Worm (Caenorhabditis elegans): ENCODE results near the gene K07F5.14.

DNA sequence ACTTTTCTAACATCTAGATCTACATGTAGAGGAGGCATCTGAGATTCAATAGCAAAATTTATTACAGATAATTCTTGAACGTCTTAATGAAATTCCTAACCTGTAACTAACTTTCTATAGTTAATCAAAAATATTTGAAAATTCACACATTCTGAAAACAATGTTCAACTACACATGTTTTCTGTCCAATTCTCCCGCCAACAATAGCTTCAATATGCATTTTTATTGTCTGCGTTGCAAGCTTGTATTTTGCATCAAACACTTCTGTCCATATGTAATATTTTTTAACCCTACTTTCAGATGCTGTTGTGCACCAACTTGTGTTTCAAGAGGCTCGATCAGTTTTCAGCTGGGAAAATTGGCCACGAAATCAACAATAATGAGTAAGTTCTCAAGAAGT, 36.7 kb downstream of the K07F5.14 start, which contains the start of gene tbc-3:
- TF ChIP-seq mes-4 (tag; optimal IDR thresholded peaks at IDR 0.05), result no peak
- TF ChIP-seq K11D2.4 (GFP tag; IDR thresholded peaks at IDR 0.05), result no peak
- TF ChIP-seq ceh-27 (GFP tag; optimal IDR thresholded peaks at IDR 0.05), result no peak
- TF ChIP-seq lir-1 (GFP tag; conservative IDR thresholded peaks at IDR 0.05), result no peak
- TF ChIP-seq dpl-1 (GFP tag; optimal IDR thresholded peaks at IDR 0.05), result no peak
- TF ChIP-seq unc-62 (GFP tag; optimal IDR thresholded peaks at IDR 0.05), result no peak
- no peak for TF ChIP-seq ztf-3 (GFP tag; optimal IDR thresholded peaks at IDR 0.05)
